Worm (Caenorhabditis elegans) whole organism, mixed stage, embryonic: ENCODE results near the gene K09C8.7.

Source experiments
- ces-1 ChIP-seq: fragments of 150-350 bp; optimal IDR thresholded peaks from 2 replicates; lab custom pipeline; 2014; ENCODE audit warnings: missing biosample characterization, missing genetic modification reagents, missing genetic modification characterization
- lin-13 ChIP-seq: fragments of 150-350 bp; optimal IDR thresholded peaks from 2 replicates; lab custom pipeline; 2014; ENCODE audit warnings: missing biosample characterization, missing genetic modification characterization
- lsy-2 ChIP-seq: fragments of 150-350 bp; optimal IDR thresholded peaks from 2 replicates; lab custom pipeline; 2014; ENCODE audit warnings: missing biosample characterization, missing genetic modification characterization
- mep-1 ChIP-seq: fragments of 150-350 bp; optimal IDR thresholded peaks from 2 replicates; lab custom pipeline; 2017; ENCODE audit warnings: missing biosample characterization, missing genetic modification reagents, missing genetic modification characterization, inconsistent platforms
- nhr-237 ChIP-seq: fragments of 150-350 bp; optimal IDR thresholded peaks from 2 replicates; lab custom pipeline; 2014; ENCODE audit warnings: missing biosample characterization, missing genetic modification characterization
- nhr-28 ChIP-seq: fragments of 150-350 bp; optimal IDR thresholded peaks from 2 replicates; lab custom pipeline; 2014; ENCODE audit warnings: missing biosample characterization, missing genetic modification characterization
- nhr-76 ChIP-seq: sonication (generic microtip); optimal IDR thresholded peaks from 2 replicates; lab custom pipeline; 2017; ENCODE audit warnings: missing biosample characterization, missing genetic modification characterization
- pha-4 ChIP-seq: fragments of 150-350 bp; optimal IDR thresholded peaks from 2 replicates; lab custom pipeline; 2018; ENCODE audit warnings: missing biosample characterization, missing genetic modification reagents, missing genetic modification characterization
- snpc-4 ChIP-seq: fragments of 150-350 bp; optimal IDR thresholded peaks from 2 replicates; lab custom pipeline; 2014; ENCODE audit warnings: missing biosample characterization, missing genetic modification characterization
- unc-39 ChIP-seq: fragments of 150-350 bp; optimal IDR thresholded peaks from 2 replicates; lab custom pipeline; 2014; ENCODE audit warnings: missing biosample characterization, missing genetic modification characterization
- unc-62 ChIP-seq: fragments of 150-350 bp; optimal IDR thresholded peaks from 2 replicates; lab custom pipeline; 2014; ENCODE audit warnings: missing biosample characterization, missing genetic modification reagents, missing genetic modification characterization

- TF ChIP-seq snpc-4 (tag; lab: Kevin White, UChicago) (no peak), pha-4 (tag; lab: Kevin White, UChicago) (no peak), unc-62 (GFP tag; lab: Kevin White, UChicago) (no peak), nhr-76 (tag; lab: Kevin White, UChicago) (no peak), lin-13 (tag; lab: Kevin White, UChicago) (no peak), nhr-28 (tag; lab: Kevin White, UChicago) (no peak), unc-39 (tag; lab: Kevin White, UChicago) (no peak), ces-1 (GFP tag; lab: Kevin White, UChicago) (no peak), nhr-237 (no peak), lsy-2 (tag; lab: Kevin White, UChicago) (no peak), mep-1 (tag; lab: Kevin White, UChicago) (no peak)
Measured at ce11 chrX:10951922-10952321, 729 bp upstream of the K09C8.7 start.
